Fruit fly (Drosophila melanogaster): ENCODE data around the gene CG7394.

The CG7394 gene

DNA sequence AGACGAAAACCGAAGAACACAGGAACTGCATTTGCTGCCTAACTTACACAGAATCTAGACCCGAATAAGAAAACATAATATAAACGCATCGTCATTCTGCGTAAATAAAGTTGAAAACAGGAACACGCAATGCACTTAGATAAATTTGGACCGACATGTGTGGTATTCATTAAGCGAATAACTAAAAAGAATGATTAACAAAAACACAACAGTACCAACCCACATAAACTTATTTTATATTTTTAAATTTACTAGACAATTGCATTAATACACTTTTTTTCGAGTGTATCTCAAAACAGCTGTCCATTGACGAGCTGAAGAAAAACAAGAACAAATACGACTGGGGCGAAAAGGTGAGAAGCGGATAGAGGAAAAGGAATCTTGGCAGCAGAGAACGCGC lies 7.5 kb upstream of the CG7394 start (continued):
- TF ChIP-seq Abd-B (GFP tag; optimal IDR thresholded peaks at IDR 0.05), result no peak

DNA sequence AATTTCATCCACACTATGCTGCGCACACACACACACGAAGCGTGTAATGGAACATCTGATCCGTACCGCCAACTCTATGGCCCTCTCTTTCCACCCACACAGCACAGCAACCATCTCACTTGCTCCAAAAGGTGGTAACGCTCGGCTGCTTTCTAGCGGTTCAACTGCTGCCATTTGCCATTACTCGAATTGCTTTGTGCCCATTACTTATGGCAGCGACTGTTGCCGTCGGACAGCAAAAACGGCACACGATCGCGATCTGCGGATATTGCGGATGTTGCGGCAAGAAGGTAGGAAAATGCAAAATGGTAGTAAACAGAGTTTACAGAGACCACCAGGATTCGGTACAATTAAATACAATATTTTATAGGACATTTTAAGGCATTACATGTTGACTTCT lies 7.0 kb upstream of the CG7394 start:
- TF ChIP-seq brk (GFP tag; optimal IDR thresholded peaks at IDR 0.05) (no peak), Sp1 (GFP tag; optimal IDR thresholded peaks at IDR 0.05) (no peak), pan (optimal IDR thresholded peaks at IDR 0.05) (no peak)

DNA sequence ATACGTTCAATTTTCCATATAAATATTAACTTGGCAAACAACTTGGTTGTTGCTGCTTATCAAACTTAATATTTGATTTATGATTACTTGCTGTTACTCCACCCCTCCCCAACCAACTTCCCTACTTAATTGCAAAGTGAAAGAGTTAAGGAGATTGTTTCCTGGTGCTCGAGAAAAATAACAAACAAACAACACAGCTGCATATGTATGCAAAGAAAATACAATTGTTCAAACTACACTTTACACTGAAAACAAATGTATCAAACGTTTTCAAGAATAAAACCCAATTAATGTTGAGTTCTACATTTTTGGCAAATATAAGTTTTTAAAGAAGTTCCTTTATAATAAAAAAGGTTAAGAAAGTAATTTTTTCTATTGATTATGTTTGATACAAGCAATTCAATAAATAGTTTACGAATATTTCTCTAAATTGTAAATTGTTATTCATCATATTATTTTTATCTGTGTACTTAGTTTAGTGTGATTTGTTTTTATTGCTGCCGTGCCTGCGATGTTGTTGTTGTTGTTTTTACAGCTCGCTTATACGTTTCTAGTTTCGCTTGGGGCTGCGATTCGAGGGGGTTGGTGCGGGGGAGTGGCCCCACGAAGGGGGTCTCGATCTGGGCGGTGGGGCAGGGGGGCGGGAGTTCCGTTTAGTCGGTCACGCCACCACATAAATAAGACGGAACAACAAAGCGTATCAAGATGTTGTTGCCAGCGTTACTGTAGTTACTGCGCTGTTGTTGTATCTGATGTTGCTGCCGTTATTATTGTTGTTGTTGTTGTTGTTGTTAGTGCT lies 5.9 kb upstream of the CG7394 start:
- TF ChIP-seq rgr (GFP tag; optimal IDR thresholded peaks at IDR 0.05) (no peak), usp (GFP tag; optimal IDR thresholded peaks at IDR 0.05) (no peak), lola (GFP tag; optimal IDR thresholded peaks at IDR 0.05) (no peak), pan (optimal IDR thresholded peaks at IDR 0.05) (no peak), brk (GFP tag; optimal IDR thresholded peaks at IDR 0.05) (no peak), Hr78 (GFP tag; optimal IDR thresholded peaks at IDR 0.05) (no peak), sv (GFP tag; optimal IDR thresholded peaks at IDR 0.05) (peak; percentile 57), Dfd (GFP tag; optimal IDR thresholded peaks at IDR 0.05) (peak; percentile 89)

DNA sequence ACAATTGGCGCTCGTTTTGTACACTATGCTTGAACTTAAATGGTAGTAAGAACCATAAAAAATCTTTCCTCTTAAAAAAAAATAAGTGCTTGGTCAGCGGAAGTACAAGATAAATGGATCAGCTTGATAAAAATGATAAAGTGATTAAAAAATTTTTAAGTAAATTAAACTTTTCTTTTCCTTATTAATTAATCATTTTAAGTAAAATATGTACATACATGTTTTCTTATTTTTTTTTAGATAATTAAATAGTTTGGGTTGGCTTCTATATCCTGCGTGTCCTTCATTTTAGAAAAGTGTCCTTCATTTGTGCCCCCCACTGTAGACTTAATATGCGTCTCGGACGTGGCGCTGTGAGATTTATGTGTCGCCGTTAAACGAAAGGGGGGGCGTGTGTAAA lies 5.2 kb upstream of the CG7394 start:
- no peak for TF ChIP-seq Jra (GFP tag; optimal IDR thresholded peaks at IDR 0.05)
- TF ChIP-seq fru (GFP tag; optimal IDR thresholded peaks at IDR 0.05), result peak; percentile 15
- peak; percentile 17 for TF ChIP-seq sv (GFP tag; optimal IDR thresholded peaks at IDR 0.05)

DNA sequence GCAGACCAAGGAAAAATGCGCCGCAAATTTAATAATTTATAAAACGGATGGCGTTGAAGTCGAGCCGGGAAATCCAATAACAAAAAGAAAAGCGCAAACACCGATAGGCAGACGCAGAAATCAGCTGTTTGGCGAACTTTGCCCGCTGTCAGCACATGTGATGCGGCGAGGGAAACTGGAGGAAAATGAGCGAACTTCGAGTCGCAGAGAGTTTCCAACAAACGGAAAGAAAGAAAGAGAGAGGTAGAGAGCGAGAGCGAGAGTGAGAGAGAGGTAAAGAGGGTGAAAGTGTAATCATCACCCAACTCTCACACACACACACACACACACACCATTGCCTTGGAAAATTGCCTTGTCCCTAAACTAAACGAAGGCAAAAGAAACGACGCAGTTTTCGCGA lies 4.6 kb upstream of the CG7394 start:
- no peak for TF ChIP-seq foxo (GFP tag; optimal IDR thresholded peaks at IDR 0.05)
- TF ChIP-seq Jra (GFP tag; optimal IDR thresholded peaks at IDR 0.05), result no peak
- TF ChIP-seq ey (GFP tag; optimal IDR thresholded peaks at IDR 0.05), result no peak
- TF ChIP-seq jim (GFP tag; optimal IDR thresholded peaks at IDR 0.05), result no peak
- no peak for TF ChIP-seq dsf (GFP tag; optimal IDR thresholded peaks at IDR 0.05; ENCODE audit: borderline replicate concordance)

DNA sequence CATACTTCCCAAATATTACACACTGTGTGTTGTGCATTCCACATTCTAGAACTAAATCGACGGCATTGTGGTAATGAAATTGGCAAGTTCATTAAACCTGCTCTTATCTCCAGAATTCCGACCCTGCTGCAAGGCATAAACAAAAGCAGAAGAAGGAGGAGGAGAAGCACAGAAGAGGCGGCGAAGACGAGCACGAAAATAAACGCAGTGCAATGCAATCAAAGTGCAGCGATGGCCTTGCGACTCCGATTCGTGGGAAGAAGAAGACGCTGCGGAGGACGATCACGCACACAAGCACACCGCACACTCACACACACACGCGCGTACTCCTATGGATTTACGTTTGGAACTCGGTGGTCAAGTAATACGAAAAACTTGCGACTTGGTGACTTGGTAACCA lies 911 bp upstream of the CG7394 start:
- TF ChIP-seq Hr83 (GFP tag; optimal IDR thresholded peaks at IDR 0.05; ENCODE audit: poor library complexity, severe bottlenecking), result no peak
- TF ChIP-seq psq (GFP tag; optimal IDR thresholded peaks at IDR 0.05), result peak; percentile 89
- TF ChIP-seq Rel (GFP tag; optimal IDR thresholded peaks at IDR 0.05), result no peak
- peak; percentile 53 for TF ChIP-seq Rel (tag; optimal IDR thresholded peaks at IDR 0.05)

DNA sequence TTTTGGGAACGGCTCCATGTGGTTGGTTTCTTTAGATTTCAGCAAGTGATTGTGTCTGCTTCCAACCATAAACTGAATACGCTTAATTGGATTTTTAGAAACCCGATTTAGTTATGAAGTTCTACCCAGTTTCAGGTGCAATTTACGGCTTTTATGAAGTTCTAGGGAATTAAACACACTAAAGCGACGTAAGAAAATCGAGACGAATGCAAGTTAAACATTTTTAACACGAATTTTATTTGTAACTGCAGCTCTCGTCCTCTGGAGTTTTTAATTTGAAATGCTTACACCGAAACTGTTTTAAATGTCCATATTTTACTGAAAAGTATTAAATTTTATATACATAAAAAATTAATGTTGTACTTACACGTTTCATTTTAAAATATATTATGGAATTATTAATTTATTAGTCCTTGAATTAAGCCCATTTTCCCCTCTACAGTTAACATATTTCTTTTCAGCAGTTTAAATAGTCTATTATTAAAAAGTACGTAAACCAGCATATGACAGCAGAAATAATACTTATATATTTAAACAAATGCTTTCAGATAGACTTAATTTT lies 2.3 kb downstream of the CG7394 start, which contains the start of the genes CG46412 and CG33267:
Gene CG46412, minus strand, starts transcription at position 101 of the 562 bp plus-strand sequence.
Gene CG33267, plus strand, starts transcription at position 512 of the 562 bp plus-strand sequence.
- TF ChIP-seq foxo (GFP tag; optimal IDR thresholded peaks at IDR 0.05) (no peak), pan (optimal IDR thresholded peaks at IDR 0.05) (no peak), Rel (GFP tag; optimal IDR thresholded peaks at IDR 0.05) (no peak), Rel (tag; optimal IDR thresholded peaks at IDR 0.05) (no peak), tai (GFP tag; optimal IDR thresholded peaks at IDR 0.05) (no peak), Myc (optimal IDR thresholded peaks at IDR 0.05) (no peak), GATAd (GFP tag; optimal IDR thresholded peaks at IDR 0.05) (no peak), usp (GFP tag; optimal IDR thresholded peaks at IDR 0.05) (no peak), CG32264 (GFP tag; optimal IDR thresholded peaks at IDR 0.05) (no peak)

DNA sequence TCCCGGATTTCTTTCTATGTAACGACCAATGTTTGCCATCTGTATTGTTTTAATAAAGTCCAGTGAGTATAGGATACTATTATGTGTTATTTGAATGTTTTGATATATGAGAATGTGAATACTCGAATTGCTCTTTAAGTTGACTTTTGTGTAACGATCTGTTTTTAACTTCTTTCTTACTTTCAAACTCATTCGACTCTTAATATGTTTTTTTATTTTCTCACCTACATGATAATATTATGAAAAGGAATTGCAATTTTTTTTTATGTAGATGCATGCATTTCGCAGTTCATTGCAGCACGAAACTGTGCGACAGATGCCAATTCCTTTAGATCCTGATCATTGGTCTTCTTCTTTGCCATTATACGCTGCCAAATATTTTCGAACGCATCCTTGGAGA lies 12.8 kb downstream of the CG7394 start, which contains the start of gene CG33490:
Gene CG33490, minus strand, starts transcription at position 101 of the 400 bp plus-strand sequence.
- no peak for TF ChIP-seq foxo (GFP tag; optimal IDR thresholded peaks at IDR 0.05)
- no peak for TF ChIP-seq Vsx2 (GFP tag; optimal IDR thresholded peaks at IDR 0.05; ENCODE audit: partially characterized antibody)
- no peak for TF ChIP-seq usp (GFP tag; optimal IDR thresholded peaks at IDR 0.05)
- TF ChIP-seq rgr (GFP tag; optimal IDR thresholded peaks at IDR 0.05), result no peak
- TF ChIP-seq CG9705 (GFP tag; optimal IDR thresholded peaks at IDR 0.05), result no peak
- TF ChIP-seq h (GFP tag; optimal IDR thresholded peaks at IDR 0.05), result no peak
- no peak for TF ChIP-seq OdsH (GFP tag; optimal IDR thresholded peaks at IDR 0.05)
- no peak for TF ChIP-seq Hnf4 (GFP tag; optimal IDR thresholded peaks at IDR 0.05)
- no peak for TF ChIP-seq Myc (optimal IDR thresholded peaks at IDR 0.05)
- no peak for TF ChIP-seq Rel (GFP tag; optimal IDR thresholded peaks at IDR 0.05)
- no peak for TF ChIP-seq Rel (tag; optimal IDR thresholded peaks at IDR 0.05)
- TF ChIP-seq Hr83 (GFP tag; optimal IDR thresholded peaks at IDR 0.05; ENCODE audit: poor library complexity, severe bottlenecking), result no peak

Data from whole organism, wandering third instar larva.